Worm (Caenorhabditis elegans) whole organism, mixed stage, embryonic: ENCODE data around the gene ced-8.

Experiments used
- ceh-39 ChIP-seq: fragments of 150-350 bp; optimal IDR thresholded peaks from 2 replicates; lab custom pipeline; 2014; ENCODE audit warnings: missing biosample characterization, missing genetic modification characterization
- lin-13 ChIP-seq: fragments of 150-350 bp; optimal IDR thresholded peaks from 2 replicates; lab custom pipeline; 2014; ENCODE audit warnings: missing biosample characterization, missing genetic modification characterization
- nhr-237 ChIP-seq: fragments of 150-350 bp; optimal IDR thresholded peaks from 2 replicates; lab custom pipeline; 2014; ENCODE audit warnings: missing biosample characterization, missing genetic modification characterization
- nhr-28 ChIP-seq: fragments of 150-350 bp; optimal IDR thresholded peaks from 2 replicates; lab custom pipeline; 2014; ENCODE audit warnings: missing biosample characterization, missing genetic modification characterization
- pha-4 ChIP-seq: fragments of 150-350 bp; optimal IDR thresholded peaks from 2 replicates; lab custom pipeline; 2018; ENCODE audit warnings: missing biosample characterization, missing genetic modification reagents, missing genetic modification characterization
- snpc-4 ChIP-seq: fragments of 150-350 bp; optimal IDR thresholded peaks from 2 replicates; lab custom pipeline; 2014; ENCODE audit warnings: missing biosample characterization, missing genetic modification characterization
- ztf-11 ChIP-seq: fragments of 150-350 bp; optimal IDR thresholded peaks from 2 replicates; lab custom pipeline; 2014; ENCODE audit warnings: missing biosample characterization, missing genetic modification characterization

ce11 chrX:8440001-8440735 is 23.4 kb upstream of the ced-8 start:
- no peak for TF ChIP-seq lin-13 (tag; lab: Kevin White, UChicago)
- no peak for TF ChIP-seq ztf-11 (tag; lab: Kevin White, UChicago)
- no peak for TF ChIP-seq nhr-237
- no peak for TF ChIP-seq snpc-4
- TF ChIP-seq nhr-28 (tag; lab: Kevin White, UChicago): no peak
- no peak for TF ChIP-seq pha-4
- TF ChIP-seq ceh-39: no peak
